Worm (Caenorhabditis elegans): Measurements from ENCODE around the gene Y38C1BA.1.
A peak's percentile ranks its signal among the peaks of the same experiment; 100 is the strongest.

Gene Y38C1BA.1

DNA sequence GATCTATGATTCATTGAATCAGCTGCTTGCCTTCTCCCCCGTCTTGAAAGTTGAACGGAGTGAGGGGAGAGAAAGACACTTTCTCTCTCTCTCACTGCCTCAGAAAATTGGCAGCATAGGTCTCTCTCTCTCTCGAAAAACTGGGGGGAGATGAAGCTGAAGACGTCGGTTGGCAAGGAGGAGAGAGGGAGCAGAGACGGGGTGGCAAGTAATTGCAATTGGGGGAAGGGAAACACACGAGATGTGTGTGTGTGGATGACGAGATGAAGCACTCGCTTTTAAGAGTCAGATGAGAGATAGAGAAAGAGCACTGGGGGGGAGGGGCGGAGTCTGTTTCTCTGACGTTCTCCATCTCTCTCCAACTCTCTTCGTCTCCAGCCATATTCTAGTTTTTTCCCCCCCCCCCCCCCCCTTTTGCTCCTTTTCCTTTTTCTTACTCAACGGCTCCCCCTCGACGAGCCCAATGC, 20.3 kb upstream of the Y38C1BA.1 start, which contains the start of gene cmk-1:
Gene cmk-1 (plus strand): TSS at position 417 of the 467 bp plus-strand sequence.
- TF ChIP-seq F13C5.2 (tag; optimal IDR thresholded peaks at IDR 0.05) (peak; percentile 36), tra-4 (tag; optimal IDR thresholded peaks at IDR 0.05) (no peak), ceh-36 (tag; optimal IDR thresholded peaks at IDR 0.05) (no peak), scrt-1 (GFP tag; IDR thresholded peaks at IDR 0.05) (no peak), hmbx-1 (tag; optimal IDR thresholded peaks at IDR 0.05) (no peak)

DNA sequence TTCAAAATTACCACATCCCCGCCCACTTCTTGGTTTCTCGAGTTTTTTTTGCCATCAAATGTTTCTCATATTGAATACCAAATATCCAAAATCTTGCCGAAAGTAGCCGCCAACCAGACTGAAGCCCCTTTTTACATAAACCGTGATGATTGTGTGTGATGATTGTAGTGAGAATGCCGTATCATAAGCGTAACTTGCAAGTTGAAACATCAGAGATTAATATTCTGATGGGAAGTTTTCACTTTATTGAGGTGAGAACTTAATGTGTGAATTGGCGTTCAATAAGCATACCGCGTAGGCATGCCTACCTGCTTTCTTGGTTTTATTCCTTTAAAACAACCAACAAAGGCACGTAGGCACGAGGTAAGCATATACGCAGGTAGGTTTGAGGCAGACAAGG, 17.8 kb upstream of the Y38C1BA.1 start, which contains the start of gene Y38C1BA.4:
Gene Y38C1BA.4 (plus strand): TSS at position 301 of the 400 bp plus-strand sequence.
- TF ChIP-seq B0310.2 (tag; optimal IDR thresholded peaks at IDR 0.05), result no peak
- TF ChIP-seq scrt-1 (GFP tag; IDR thresholded peaks at IDR 0.05), result no peak
- no peak for TF ChIP-seq ets-7 (tag; optimal IDR thresholded peaks at IDR 0.05)
- TF ChIP-seq tra-4 (tag; optimal IDR thresholded peaks at IDR 0.05), result no peak

DNA sequence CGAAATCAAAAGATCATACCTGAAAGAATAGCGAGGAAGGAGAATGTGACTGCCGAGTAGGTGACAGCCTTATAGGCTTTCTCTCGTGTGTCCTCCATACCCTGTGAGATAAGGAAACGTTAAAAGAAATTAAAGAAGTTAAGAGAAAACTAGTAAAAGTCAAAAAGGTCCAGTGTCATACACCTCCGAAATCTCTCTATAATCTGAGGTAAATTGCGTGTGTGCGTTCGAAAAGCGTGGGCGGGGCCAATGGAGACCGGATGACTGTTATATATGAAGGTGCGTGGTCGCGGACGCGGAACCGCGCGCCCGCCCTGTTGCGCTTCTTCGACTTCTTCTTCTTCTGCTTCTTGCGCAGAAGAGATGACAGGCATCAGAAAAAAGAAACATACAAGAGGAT, 16.4 kb upstream of the Y38C1BA.1 start, which contains the start of gene col-109:
Gene col-109 (minus strand): TSS at position 101 of the 400 bp plus-strand sequence.
- TF ChIP-seq flt-1 (GFP tag; IDR thresholded peaks at IDR 0.05) (no peak), aly-1 (tag; optimal IDR thresholded peaks at IDR 0.05) (no peak), hmg-4 (GFP tag; optimal IDR thresholded peaks at IDR 0.05) (no peak)

DNA sequence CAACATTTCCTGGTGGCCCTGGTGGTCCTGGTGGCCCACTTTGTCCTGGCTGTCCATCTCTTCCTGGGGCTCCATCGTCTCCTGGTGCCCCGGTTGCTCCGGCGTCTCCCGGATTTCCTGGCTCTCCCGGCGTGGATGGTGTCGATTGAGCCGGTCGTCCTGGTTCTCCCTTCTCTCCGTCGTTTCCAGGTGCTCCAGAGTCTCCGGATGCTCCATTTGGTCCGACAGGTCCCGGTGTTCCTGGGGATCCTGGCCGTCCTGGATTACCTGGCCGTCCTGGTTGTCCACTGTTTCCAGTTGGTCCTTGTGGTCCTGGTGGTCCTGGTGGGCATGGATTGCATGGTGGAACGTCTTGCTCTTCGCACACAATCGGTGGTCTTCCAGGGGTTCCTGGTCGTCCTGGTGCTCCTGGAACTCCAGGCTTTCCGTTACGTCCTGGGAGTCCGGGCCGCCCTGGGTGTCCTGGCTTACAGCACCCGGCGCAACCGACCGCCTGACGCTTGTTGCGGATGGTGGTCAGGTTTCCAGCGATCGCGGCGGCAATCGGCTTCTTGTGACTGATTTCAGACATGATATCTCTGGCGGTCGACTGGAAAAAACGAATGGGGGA, 14.8 kb upstream of the Y38C1BA.1 start:
- TF ChIP-seq sea-1 (GFP tag; conservative IDR thresholded peaks at IDR 0.05) (no peak), tbx-11 (GFP tag; IDR thresholded peaks at IDR 0.05) (no peak)

DNA sequence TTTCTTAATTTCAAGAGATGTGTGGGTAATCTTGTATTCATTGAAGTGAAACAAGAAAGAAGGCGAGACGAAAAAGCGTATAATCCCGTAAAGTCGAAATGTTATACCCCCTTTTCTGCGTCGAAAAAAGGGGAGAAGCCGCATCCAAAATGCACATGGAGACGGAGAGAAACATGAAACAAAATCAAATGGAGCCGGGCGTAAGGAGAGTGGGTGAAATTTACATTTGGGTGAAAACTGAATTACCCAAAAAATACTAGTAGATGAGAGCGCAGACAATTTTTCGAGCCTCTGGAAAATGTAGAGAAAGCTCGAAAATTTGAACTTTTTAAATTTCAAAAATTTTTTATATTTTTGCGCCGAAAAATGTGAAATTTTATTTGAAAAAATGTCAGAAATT, 12.5 kb upstream of the Y38C1BA.1 start:
- no peak for TF ChIP-seq hmbx-1 (tag; optimal IDR thresholded peaks at IDR 0.05)
- no peak for TF ChIP-seq hnd-1 (tag; optimal IDR thresholded peaks at IDR 0.05)
- TF ChIP-seq hmg-4 (GFP tag; optimal IDR thresholded peaks at IDR 0.05), result no peak
- no peak for TF ChIP-seq ets-7 (tag; optimal IDR thresholded peaks at IDR 0.05)
- TF ChIP-seq tbx-11 (GFP tag; IDR thresholded peaks at IDR 0.05), result no peak
- no peak for TF ChIP-seq tra-4 (tag; optimal IDR thresholded peaks at IDR 0.05)
- TF ChIP-seq ama-1 (optimal IDR thresholded peaks at IDR 0.05), result no peak
- TF ChIP-seq scrt-1 (GFP tag; IDR thresholded peaks at IDR 0.05), result no peak
- TF ChIP-seq tbx-37 (GFP tag; conservative IDR thresholded peaks at IDR 0.05), result no peak
- TF ChIP-seq flt-1 (GFP tag; IDR thresholded peaks at IDR 0.05), result no peak
- no peak for TF ChIP-seq sea-1 (GFP tag; conservative IDR thresholded peaks at IDR 0.05)
- TF ChIP-seq ceh-13 (GFP tag; optimal IDR thresholded peaks at IDR 0.05), result no peak
- TF ChIP-seq B0310.2 (tag; optimal IDR thresholded peaks at IDR 0.05), result no peak
- no peak for TF ChIP-seq aly-1 (tag; optimal IDR thresholded peaks at IDR 0.05)
- no peak for TF ChIP-seq pes-1 (GFP tag; IDR thresholded peaks at IDR 0.05)

DNA sequence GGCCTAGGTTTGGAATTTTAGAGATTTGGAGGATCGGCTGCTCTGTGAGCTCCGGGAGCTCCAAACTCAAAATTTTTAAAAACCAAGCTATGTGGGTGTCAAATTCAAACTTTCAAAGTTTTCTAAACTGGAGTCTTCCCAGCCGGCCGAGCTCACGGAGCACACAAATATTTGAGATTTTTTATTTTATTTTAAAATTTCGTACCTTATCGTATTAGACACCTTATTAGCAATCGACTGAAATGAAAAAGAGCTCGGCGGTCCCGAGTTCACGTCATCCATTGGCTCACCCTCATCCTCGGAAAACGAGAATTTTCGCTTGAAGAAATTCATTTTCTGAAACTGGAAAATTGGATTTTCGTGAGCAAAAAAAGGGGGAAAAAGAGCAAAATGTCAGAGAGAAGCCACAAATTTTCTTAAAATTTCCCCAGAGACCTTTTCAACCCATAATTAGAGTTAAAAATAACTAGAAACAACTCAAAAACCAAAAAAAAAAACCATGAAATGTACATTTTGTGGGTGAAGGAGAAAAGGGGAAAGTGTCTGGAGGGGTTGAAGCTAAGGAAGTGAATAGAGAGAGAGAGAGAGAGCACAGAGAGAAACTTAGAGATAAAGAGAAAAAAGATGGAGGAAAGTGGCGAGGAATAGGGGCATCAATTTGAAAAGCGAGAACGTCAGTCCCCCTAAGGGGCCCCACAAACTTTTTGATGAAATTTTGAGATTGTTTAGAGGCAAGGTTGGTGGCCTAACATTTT, 11.2 kb upstream of the Y38C1BA.1 start, which contains the start of gene snn-1:
Gene snn-1 (minus strand): TSS at position 355 of the 755 bp plus-strand sequence.
- TF ChIP-seq tra-4 (tag; optimal IDR thresholded peaks at IDR 0.05) (no peak), flt-1 (GFP tag; IDR thresholded peaks at IDR 0.05) (no peak), ceh-36 (tag; optimal IDR thresholded peaks at IDR 0.05) (no peak), pes-1 (GFP tag; IDR thresholded peaks at IDR 0.05) (no peak), scrt-1 (GFP tag; IDR thresholded peaks at IDR 0.05) (no peak), F13C5.2 (tag; optimal IDR thresholded peaks at IDR 0.05) (no peak), aly-1 (tag; optimal IDR thresholded peaks at IDR 0.05) (no peak), hmg-4 (GFP tag; optimal IDR thresholded peaks at IDR 0.05) (no peak), ceh-13 (GFP tag; optimal IDR thresholded peaks at IDR 0.05) (no peak), ama-1 (optimal IDR thresholded peaks at IDR 0.05) (no peak), tbx-11 (GFP tag; IDR thresholded peaks at IDR 0.05) (no peak), sea-1 (GFP tag; conservative IDR thresholded peaks at IDR 0.05) (no peak), hmbx-1 (tag; optimal IDR thresholded peaks at IDR 0.05) (no peak), B0310.2 (tag; optimal IDR thresholded peaks at IDR 0.05) (no peak), ets-7 (tag; optimal IDR thresholded peaks at IDR 0.05) (no peak), hnd-1 (tag; optimal IDR thresholded peaks at IDR 0.05) (no peak)

DNA sequence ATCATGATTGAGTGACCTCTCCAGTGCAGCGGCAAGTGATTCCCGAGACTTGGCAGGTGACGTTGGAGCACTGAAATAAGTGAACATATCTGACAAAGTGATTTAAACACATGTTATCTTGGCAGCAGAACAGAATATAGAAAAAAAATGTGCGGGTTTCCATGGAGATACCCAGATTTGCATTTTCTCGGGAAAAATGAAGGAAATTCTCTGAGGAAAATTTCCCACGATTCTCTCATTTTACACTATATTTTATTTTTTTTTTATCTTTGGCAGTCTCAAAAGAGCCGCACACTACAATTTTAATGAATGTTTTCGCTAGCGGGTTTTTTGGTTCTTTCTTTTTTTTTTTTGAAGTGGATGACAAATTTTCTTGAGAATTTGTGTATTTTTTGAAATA, 10.1 kb upstream of the Y38C1BA.1 start:
- TF ChIP-seq tbx-37 (GFP tag; conservative IDR thresholded peaks at IDR 0.05) (no peak), hnd-1 (tag; optimal IDR thresholded peaks at IDR 0.05) (no peak), ets-7 (tag; optimal IDR thresholded peaks at IDR 0.05) (no peak), B0310.2 (tag; optimal IDR thresholded peaks at IDR 0.05) (no peak), aly-1 (tag; optimal IDR thresholded peaks at IDR 0.05) (no peak), hmbx-1 (tag; optimal IDR thresholded peaks at IDR 0.05) (no peak), pes-1 (GFP tag; IDR thresholded peaks at IDR 0.05) (no peak), hmg-4 (GFP tag; optimal IDR thresholded peaks at IDR 0.05) (no peak), scrt-1 (GFP tag; IDR thresholded peaks at IDR 0.05) (no peak), ceh-36 (tag; optimal IDR thresholded peaks at IDR 0.05) (no peak), F13C5.2 (tag; optimal IDR thresholded peaks at IDR 0.05) (no peak), sea-1 (GFP tag; conservative IDR thresholded peaks at IDR 0.05) (no peak), tra-4 (tag; optimal IDR thresholded peaks at IDR 0.05) (no peak), tbx-11 (GFP tag; IDR thresholded peaks at IDR 0.05) (no peak), flt-1 (GFP tag; IDR thresholded peaks at IDR 0.05) (no peak)

DNA sequence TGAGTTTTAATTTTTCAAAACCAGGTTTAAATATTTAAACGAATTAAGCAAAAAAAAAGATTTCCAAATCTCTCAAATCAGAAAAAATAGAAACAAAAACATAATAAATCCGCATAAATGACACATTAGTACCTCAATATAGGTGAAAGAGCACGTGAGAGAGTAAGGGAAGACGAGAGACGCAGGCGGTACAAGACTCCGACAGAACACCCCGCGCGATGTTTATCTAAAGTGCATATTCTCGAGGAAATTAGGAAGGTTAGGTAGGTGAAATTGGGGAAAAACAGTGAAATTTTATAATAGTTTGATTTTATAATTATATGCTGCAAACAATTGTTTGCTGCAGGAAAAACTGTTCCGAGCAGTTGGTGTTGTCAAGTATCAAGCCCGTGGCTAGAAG, 831 bp upstream of the Y38C1BA.1 start:
- TF ChIP-seq aly-1 (tag; optimal IDR thresholded peaks at IDR 0.05), result no peak
- no peak for TF ChIP-seq hnd-1 (tag; optimal IDR thresholded peaks at IDR 0.05)
- TF ChIP-seq hmg-4 (GFP tag; optimal IDR thresholded peaks at IDR 0.05), result no peak
- no peak for TF ChIP-seq ets-7 (tag; optimal IDR thresholded peaks at IDR 0.05)
- no peak for TF ChIP-seq B0310.2 (tag; optimal IDR thresholded peaks at IDR 0.05)
- TF ChIP-seq hmbx-1 (tag; optimal IDR thresholded peaks at IDR 0.05), result no peak
- TF ChIP-seq scrt-1 (GFP tag; IDR thresholded peaks at IDR 0.05), result no peak
- no peak for TF ChIP-seq flt-1 (GFP tag; IDR thresholded peaks at IDR 0.05)
- no peak for TF ChIP-seq tbx-11 (GFP tag; IDR thresholded peaks at IDR 0.05)
- no peak for TF ChIP-seq ceh-36 (tag; optimal IDR thresholded peaks at IDR 0.05)
- no peak for TF ChIP-seq pes-1 (GFP tag; IDR thresholded peaks at IDR 0.05)
- TF ChIP-seq sea-1 (GFP tag; conservative IDR thresholded peaks at IDR 0.05), result no peak
- TF ChIP-seq ceh-13 (GFP tag; optimal IDR thresholded peaks at IDR 0.05), result no peak
- TF ChIP-seq ama-1 (optimal IDR thresholded peaks at IDR 0.05), result no peak
- TF ChIP-seq F13C5.2 (tag; optimal IDR thresholded peaks at IDR 0.05), result no peak
- TF ChIP-seq tbx-37 (GFP tag; conservative IDR thresholded peaks at IDR 0.05), result no peak
